Worm (Caenorhabditis elegans) whole organism, L1 larva: ENCODE measurements around the gene ZK105.11.
A peak's percentile ranks its signal among the peaks of the same experiment; 100 is the strongest.

Source experiments
- C04F5.9 ChIP-seq: sonication (generic microtip); optimal IDR thresholded peaks from 2 replicates; lab custom pipeline; 2016; ENCODE audit warnings: missing genetic modification characterization, missing compliant biosample characterization
- C34B4.2 ChIP-seq: sonication (generic microtip); optimal IDR thresholded peaks from 2 replicates; lab custom pipeline; 2017; ENCODE audit warnings: mild to moderate bottlenecking, missing genetic modification characterization, missing compliant biosample characterization
- ama-1 ChIP-seq: fragments of 150-350 bp; optimal IDR thresholded peaks from 2 replicates; lab custom pipeline; 2014
- blmp-1 ChIP-seq: fragments of 150-350 bp; optimal IDR thresholded peaks from 2 replicates; lab custom pipeline; 2014; ENCODE audit warnings: missing biosample characterization, missing genetic modification characterization
- dsc-1 ChIP-seq: sonication (generic microtip); optimal IDR thresholded peaks from 2 replicates; lab custom pipeline; 2016; ENCODE audit warnings: mild to moderate bottlenecking, missing genetic modification characterization, missing compliant biosample characterization
- efl-1 ChIP-seq, 4 experiments: fragments of 150-350 bp; optimal IDR thresholded peaks in 3 of 4; peaks in 1 of 4; 1 replicate in 1 of 4; 2 replicates in 3 of 4; lab custom pipeline; 2014; ENCODE audit warnings: missing biosample characterization in 2 of 4, missing genetic modification characterization in 2 of 4, missing genetic modification reagents in 2 of 4
- egl-27 ChIP-seq, 2 experiments: fragments of 150-350 bp in 1 of 2; sonication (generic microtip); optimal IDR thresholded peaks; 3 replicates each; lab custom pipeline; 2017 to 2018; ENCODE audit warnings: missing biosample characterization in 2 of 2, missing genetic modification characterization in 2 of 2, missing genetic modification reagents in 2 of 2
- elt-2 ChIP-seq: sonication (generic microtip); optimal IDR thresholded peaks from 2 replicates; lab custom pipeline; 2016; ENCODE audit warnings: missing genetic modification characterization, mild to moderate bottlenecking, inconsistent platforms, missing compliant biosample characterization, missing genetic modification reagents
- elt-3 ChIP-seq, 6 experiments: fragments of 150-350 bp in 1 of 6; sonication (generic microtip); optimal IDR thresholded peaks; 2 replicates each; lab custom pipeline; 2017 to 2018; ENCODE audit warnings: missing biosample characterization in 6 of 6, missing genetic modification characterization in 6 of 6, inconsistent platforms in 1 of 6
- fos-1 ChIP-seq: fragments of 150-350 bp; optimal IDR thresholded peaks from 2 replicates; lab custom pipeline; 2014; ENCODE audit warnings: missing biosample characterization, missing genetic modification characterization
- grh-1 ChIP-seq: fragments of 200-800 bp; sonication (Bioruptor generic); IDR thresholded peaks from 2 replicates; pipeline ENCODE4 v1.3.6; 2022; ENCODE audit warnings: missing genetic modification reagents, missing genetic modification characterization, missing compliant biosample characterization
- hlh-17 ChIP-seq: fragments of 200-800 bp; sonication (Bioruptor generic); optimal IDR thresholded peaks from 2 replicates; lab custom pipeline; 2018; ENCODE audit warnings: missing genetic modification characterization, mild to moderate bottlenecking, missing compliant biosample characterization, moderate library complexity, borderline replicate concordance
- jun-1 ChIP-seq: fragments of 150-350 bp; optimal IDR thresholded peaks from 2 replicates; lab custom pipeline; 2014; ENCODE audit warnings: missing biosample characterization, missing genetic modification reagents, missing genetic modification characterization
- lin-14 ChIP-seq: fragments of 200-800 bp; sonication (Bioruptor generic); optimal IDR thresholded peaks from 2 replicates; lab custom pipeline; 2018; ENCODE audit warnings: mild to moderate bottlenecking, missing genetic modification characterization, moderate library complexity, missing compliant biosample characterization
- lin-15B ChIP-seq: fragments of 150-350 bp; sonication (generic microtip); optimal IDR thresholded peaks from 3 replicates; lab custom pipeline; 2014; ENCODE audit warnings: missing biosample characterization, missing genetic modification characterization
- lin-35 ChIP-seq, 2 experiments: fragments of 150-350 bp; optimal IDR thresholded peaks; 2 replicates each; lab custom pipeline; 2014; ENCODE audit warnings: missing biosample characterization in 2 of 2, missing genetic modification characterization in 2 of 2, missing genetic modification reagents in 2 of 2
- mab-9 ChIP-seq: fragments of 200-800 bp; sonication (Bioruptor generic); IDR thresholded peaks from 2 replicates; pipeline ENCODE4 v1.3.6; 2022; ENCODE audit warnings: missing genetic modification reagents, missing genetic modification characterization, missing compliant biosample characterization
- mdl-1 ChIP-seq, 2 experiments: fragments of 150-350 bp; optimal IDR thresholded peaks; 2 replicates each; lab custom pipeline; 2014 to 2017; ENCODE audit warnings: missing biosample characterization in 2 of 2, missing genetic modification characterization in 2 of 2, inconsistent platforms in 1 of 2
- mef-2 ChIP-seq: fragments of 150-350 bp; optimal IDR thresholded peaks from 2 replicates; lab custom pipeline; 2014; ENCODE audit warnings: missing biosample characterization, missing genetic modification characterization
- nhr-11 ChIP-seq: fragments of 150-350 bp; optimal IDR thresholded peaks from 2 replicates; lab custom pipeline; 2014; ENCODE audit warnings: missing biosample characterization, missing genetic modification characterization
- nhr-19 ChIP-seq: fragments of 200-800 bp; sonication (Bioruptor generic); conservative IDR thresholded peaks from 2 replicates; pipeline ENCODE4 v1.3.6; 2022; ENCODE audit warnings: missing genetic modification characterization, missing compliant biosample characterization
- nhr-20 ChIP-seq: sonication (generic microtip); optimal IDR thresholded peaks from 2 replicates; lab custom pipeline; 2016; ENCODE audit warnings: mild to moderate bottlenecking, missing genetic modification characterization, missing compliant biosample characterization
- nhr-71 ChIP-seq: sonication (generic microtip); optimal IDR thresholded peaks from 2 replicates; lab custom pipeline; 2016; ENCODE audit warnings: mild to moderate bottlenecking, missing genetic modification characterization, moderate library complexity, missing compliant biosample characterization
- nhr-77 ChIP-seq: fragments of 150-350 bp; optimal IDR thresholded peaks from 2 replicates; lab custom pipeline; 2014; ENCODE audit warnings: missing biosample characterization, missing genetic modification characterization
- nhr-85 ChIP-seq: sonication (generic microtip); peaks from one replicate; lab custom pipeline; 2016; ENCODE audit warnings: missing genetic modification characterization, inconsistent platforms, missing compliant biosample characterization
- nhr-90 ChIP-seq: sonication (generic microtip); optimal IDR thresholded peaks from 2 replicates; lab custom pipeline; 2016; ENCODE audit warnings: mild to moderate bottlenecking, missing genetic modification characterization, missing compliant biosample characterization; ENCODE audit not compliant: poor library complexity
- pag-3 ChIP-seq: sonication (generic microtip); optimal IDR thresholded peaks from 2 replicates; lab custom pipeline; 2017; ENCODE audit warnings: missing genetic modification characterization, mild to moderate bottlenecking, missing compliant biosample characterization, antibody characterized with exemption, borderline replicate concordance; ENCODE audit not compliant: insufficient read depth
- pax-3 ChIP-seq: fragments of 200-800 bp; sonication (Bioruptor generic); optimal IDR thresholded peaks from 2 replicates; lab custom pipeline; 2018; ENCODE audit warnings: mild to moderate bottlenecking, missing genetic modification characterization, moderate library complexity, missing compliant biosample characterization
- sox-4 ChIP-seq: sonication (generic microtip); optimal IDR thresholded peaks from 2 replicates; lab custom pipeline; 2016; ENCODE audit warnings: missing genetic modification characterization, missing compliant biosample characterization
- tbx-2 ChIP-seq: sonication (generic microtip); optimal IDR thresholded peaks from 2 replicates; lab custom pipeline; 2016; ENCODE audit warnings: missing genetic modification characterization, missing compliant biosample characterization
- unc-130 ChIP-seq: fragments of 150-350 bp; optimal IDR thresholded peaks from 2 replicates; lab custom pipeline; 2017; ENCODE audit warnings: missing biosample characterization, missing genetic modification characterization, inconsistent platforms
- unc-30 ChIP-seq: sonication (generic microtip); optimal IDR thresholded peaks from 2 replicates; lab custom pipeline; 2017; ENCODE audit warnings: missing biosample characterization, missing genetic modification characterization
- unc-62 ChIP-seq: fragments of 150-350 bp; optimal IDR thresholded peaks from 2 replicates; lab custom pipeline; 2014; ENCODE audit warnings: missing biosample characterization, missing genetic modification reagents, missing genetic modification characterization
- unc-86 ChIP-seq: sonication (generic microtip); optimal IDR thresholded peaks from 2 replicates; lab custom pipeline; 2016; ENCODE audit warnings: missing genetic modification characterization, missing compliant biosample characterization
- unc-98 ChIP-seq: fragments of 200-800 bp; sonication (Bioruptor generic); IDR thresholded peaks from 2 replicates; pipeline ENCODE4 v1.3.6; 2022; ENCODE audit warnings: missing genetic modification characterization, missing compliant biosample characterization
- ztf-11 ChIP-seq, 2 experiments: sonication (generic microtip); optimal IDR thresholded peaks; 2 replicates each; lab custom pipeline; 2016 to 2017; ENCODE audit warnings: missing genetic modification characterization in 2 of 2, missing biosample characterization in 1 of 2, missing compliant biosample characterization in 1 of 2

The ZK105.11 gene

DNA sequence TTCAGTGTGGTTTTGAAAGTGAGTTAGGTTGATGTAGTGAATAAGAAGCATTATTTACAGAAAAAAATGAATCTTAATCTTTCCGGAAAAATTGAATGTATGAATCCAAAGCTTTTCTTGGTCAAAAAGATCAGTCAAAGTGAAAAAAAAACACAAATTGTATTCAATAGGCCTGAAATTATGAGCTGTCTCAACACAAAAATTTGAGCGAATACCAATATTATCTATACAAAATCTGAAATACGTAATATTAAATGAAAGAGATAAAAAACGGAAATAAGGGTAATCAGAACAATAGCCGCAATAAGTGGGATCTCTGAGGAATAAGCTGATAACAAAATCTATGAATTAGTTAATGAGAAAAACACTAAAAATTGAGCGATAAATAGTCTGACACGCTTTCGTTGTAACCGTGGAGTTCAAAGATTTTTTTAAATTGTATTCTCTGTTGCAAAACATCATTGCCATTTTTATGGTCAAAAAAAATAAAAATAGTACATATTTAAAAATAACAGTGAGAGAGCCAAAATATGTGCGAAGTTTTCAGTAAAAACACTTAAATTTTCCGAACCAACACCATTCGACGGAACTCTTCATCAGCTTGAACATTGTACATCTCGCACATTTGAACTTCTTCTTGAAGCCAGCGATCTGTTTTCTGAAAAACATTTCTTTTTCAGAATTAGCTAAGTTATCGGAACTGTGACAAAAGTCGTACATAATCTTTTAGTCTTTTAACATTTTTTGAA lies 24.3 kb downstream of the ZK105.11 start, which contains the start of gene sre-11:
Gene sre-11 (minus strand): TSS at position 51 of the 749 bp plus-strand sequence.
- TF ChIP-seq hlh-17 (GFP tag; lab: Kevin White, UChicago) (no peak), efl-1 (optimal IDR thresholded peaks at IDR 0.05; lab: Kevin White, UChicago) (no peak), efl-1 (GFP tag; optimal IDR thresholded peaks at IDR 0.05 in 1 of 2; lab: Kevin White, UChicago) (peak in 1 of 2 experiments; percentile 84)

DNA sequence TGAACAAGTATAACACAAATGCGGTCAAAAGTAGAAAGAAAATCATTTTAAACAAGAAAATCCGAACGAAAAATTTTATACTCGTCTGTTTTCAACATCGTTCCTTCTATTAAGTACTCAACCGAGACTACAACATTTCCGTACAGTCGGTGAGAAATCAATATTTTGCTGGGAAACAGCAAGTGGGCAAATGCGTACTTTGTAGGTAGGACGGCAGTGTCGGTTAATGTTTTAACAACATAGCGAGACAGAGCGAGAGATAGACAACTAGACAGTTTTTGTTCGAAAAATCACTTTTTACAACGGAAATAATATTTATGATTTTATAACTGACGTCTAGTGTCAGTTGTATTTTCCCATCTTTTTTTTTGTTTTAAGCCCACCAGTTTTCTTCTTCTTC lies 27.0 kb downstream of the ZK105.11 start, which contains the start of gene cyp-33A1:
Gene cyp-33A1 (minus strand): TSS at position 72 of the 400 bp plus-strand sequence.
- TF ChIP-seq nhr-85 (tag; lab: Kevin White, UChicago) (peak; percentile 81), mab-9 (GFP tag; lab: Robert Waterston, UW) (no peak), blmp-1 (tag; lab: Kevin White, UChicago) (peak; percentile 50), jun-1 (tag; lab: Kevin White, UChicago) (no peak), mef-2 (tag; lab: Kevin White, UChicago) (no peak), elt-2 (tag; lab: Kevin White, UChicago) (peak; percentile 8), elt-3 (tag; optimal IDR thresholded peaks at IDR 0.05; lab: Kevin White, UChicago) (peak in 1 of 6 experiments; percentile 64), mdl-1 (tag; optimal IDR thresholded peaks at IDR 0.05; lab: Kevin White, UChicago) (peak in 1 of 2 experiments; percentile 16), egl-27 (tag; optimal IDR thresholded peaks at IDR 0.05; lab: Kevin White, UChicago) (no peak), pax-3 (tag; lab: Kevin White, UChicago) (no peak), C04F5.9 (tag; lab: Kevin White, UChicago) (no peak), unc-62 (GFP tag; lab: Kevin White, UChicago) (no peak), nhr-20 (tag; lab: Kevin White, UChicago) (peak; percentile 75), sox-4 (tag; lab: Kevin White, UChicago) (no peak), hlh-17 (GFP tag; lab: Kevin White, UChicago) (no peak), nhr-11 (no peak), nhr-77 (tag; lab: Kevin White, UChicago) (no peak), nhr-90 (tag; lab: Kevin White, UChicago) (peak; percentile 20), unc-30 (tag; lab: Kevin White, UChicago) (no peak), tbx-2 (tag; lab: Kevin White, UChicago) (no peak), lin-15B (tag; lab: Kevin White, UChicago) (no peak), unc-130 (tag; lab: Kevin White, UChicago) (no peak), ztf-11 (tag; optimal IDR thresholded peaks at IDR 0.05; lab: Kevin White, UChicago) (no peak), nhr-19 (peak; percentile 16; the same call in 1 of the 2 replicates), ama-1 (no peak), nhr-71 (tag; lab: Kevin White, UChicago) (peak; percentile 38), fos-1 (tag; lab: Kevin White, UChicago) (no peak), unc-98 (GFP tag; lab: Robert Waterston, UW) (no peak), C34B4.2 (tag; lab: Kevin White, UChicago) (no peak), lin-35 (GFP tag; optimal IDR thresholded peaks at IDR 0.05; lab: Kevin White, UChicago) (no peak)

- TF ChIP-seq unc-86 (no peak), lin-14 (GFP tag; lab: Kevin White, UChicago) (no peak), grh-1 (GFP tag; lab: Robert Waterston, UW) (no peak), dsc-1 (tag; lab: Kevin White, UChicago) (no peak), nhr-11 (no peak), pax-3 (tag; lab: Kevin White, UChicago) (no peak), pag-3 (tag; lab: Kevin White, UChicago) (no peak)
These were observed 32.5 kb downstream of the ZK105.11 start, which contains the start of gene C12D5.3 for ce11 chrV:7675904-7676303. TSS of gene C12D5.3 (plus strand) at chrV:7676204.
